Worm (Caenorhabditis elegans): ENCODE results near the gene lgc-55.

- TF ChIP-seq ztf-23 (GFP tag; IDR thresholded peaks at IDR 0.05) (no peak), flt-1 (GFP tag; IDR thresholded peaks at IDR 0.05) (no peak), tab-1 (GFP tag; IDR thresholded peaks at IDR 0.05) (no peak), ref-1 (GFP tag; conservative IDR thresholded peaks at IDR 0.05) (no peak), klf-2 (GFP tag; conservative IDR thresholded peaks at IDR 0.05) (no peak), ztf-29 (GFP tag; IDR thresholded peaks at IDR 0.05) (no peak), cog-1 (tag; optimal IDR thresholded peaks at IDR 0.05) (no peak), T22C8.4 (GFP tag; IDR thresholded peaks at IDR 0.05) (0 out of 2 replicates have a peak, but pooled peaks have one; percentile 36), med-1 (GFP tag; optimal IDR thresholded peaks at IDR 0.05; ENCODE audit: insufficient read depth) (no peak)
Measured at ce11 chrV:19999100-19999499, 23.7 kb upstream of the lgc-55 start.
